Worm (Caenorhabditis elegans): ENCODE data around the gene W10C6.2.

- TF ChIP-seq F49E8.2 (tag; optimal IDR thresholded peaks at IDR 0.05; ENCODE audit: borderline replicate concordance) (no peak), lin-39 (tag; optimal IDR thresholded peaks at IDR 0.05) (no peak), pqm-1 (tag; optimal IDR thresholded peaks at IDR 0.05) (peak; percentile 73), lin-1 (GFP tag; IDR thresholded peaks at IDR 0.05) (no peak), ztf-11 (tag; optimal IDR thresholded peaks at IDR 0.05) (no peak), nhr-76 (tag; optimal IDR thresholded peaks at IDR 0.05) (no peak), mes-2 (tag; optimal IDR thresholded peaks at IDR 0.05; ENCODE audit: poor library complexity, severe bottlenecking) (peak; percentile 76)
These were observed 18.6 kb downstream of the W10C6.2 start for ce11 chrII:11103052-11103451.

Data from whole organism, L4 larva.